Fruit fly (Drosophila melanogaster) whole organism, embryonic: ENCODE measurements around the gene CG32023.

ENCODE experiments used
- Blimp-1 ChIP-seq: fragments of 200-800 bp; sonication (Bioruptor generic); optimal IDR thresholded peaks from 3 replicates; lab custom pipeline; 2018; ENCODE audit warnings: missing biosample characterization, missing genetic modification characterization, mild to moderate bottlenecking, moderate library complexity, missing genetic modification reagents
- BtbVII ChIP-seq: fragments of 200-800 bp; sonication (Bioruptor generic); optimal IDR thresholded peaks from 3 replicates; lab custom pipeline; 2017; ENCODE audit warnings: missing biosample characterization, mild to moderate bottlenecking, missing genetic modification characterization
- CG10462 ChIP-seq: fragments of 200-800 bp; sonication (Bioruptor generic); optimal IDR thresholded peaks from 2 replicates; lab custom pipeline; 2016; ENCODE audit warnings: missing biosample characterization, missing genetic modification characterization
- CG13296 ChIP-seq: fragments of 200-800 bp; sonication (Bioruptor generic); optimal IDR thresholded peaks from 3 replicates; lab custom pipeline; 2018; ENCODE audit warnings: missing biosample characterization, mild to moderate bottlenecking, missing genetic modification characterization
- CG14014 ChIP-seq: fragments of 200-800 bp; sonication (Bioruptor generic); IDR thresholded peaks from 2 replicates; pipeline ENCODE4 v1.3.6; 2022; ENCODE audit warnings: missing biosample characterization, missing genetic modification characterization
- CG15073 ChIP-seq: fragments of 200-800 bp; sonication (Bioruptor generic); optimal IDR thresholded peaks from 2 replicates; lab custom pipeline; 2016; ENCODE audit warnings: missing biosample characterization, missing genetic modification characterization
- CG15601 ChIP-seq: fragments of 200-800 bp; sonication (Bioruptor generic); optimal IDR thresholded peaks from 3 replicates; lab custom pipeline; 2019; ENCODE audit warnings: missing biosample characterization, mild to moderate bottlenecking, missing genetic modification characterization, moderate library complexity
- CG17829 ChIP-seq: fragments of 200-800 bp; optimal IDR thresholded peaks from 2 replicates; lab custom pipeline; 2019; ENCODE audit warnings: missing biosample characterization, mild to moderate bottlenecking, missing genetic modification characterization, moderate library complexity
- CG1792 ChIP-seq: fragments of 200-800 bp; sonication (Bioruptor generic); optimal IDR thresholded peaks from 2 replicates; lab custom pipeline; 2016; ENCODE audit warnings: missing biosample characterization, missing genetic modification characterization
- CG18599 ChIP-seq: fragments of 200-800 bp; sonication (Bioruptor generic); optimal IDR thresholded peaks from 3 replicates; lab custom pipeline; 2017; ENCODE audit warnings: missing biosample characterization, missing genetic modification characterization, mild to moderate bottlenecking, moderate library complexity, missing genetic modification reagents
- CG2120 ChIP-seq: fragments of 200-800 bp; sonication (Bioruptor generic); optimal IDR thresholded peaks from 3 replicates; lab custom pipeline; 2016; ENCODE audit warnings: missing biosample characterization, missing genetic modification characterization
- CG31441 ChIP-seq: fragments of 200-800 bp; sonication (Bioruptor generic); IDR thresholded peaks from 2 replicates; pipeline ENCODE4 v1.3.6; 2022; ENCODE audit warnings: missing biosample characterization, missing genetic modification characterization
- CG33213 ChIP-seq: fragments of 200-800 bp; sonication (Bioruptor generic); optimal IDR thresholded peaks from 3 replicates; lab custom pipeline; 2016; ENCODE audit warnings: missing biosample characterization, missing genetic modification characterization
- CG34422 ChIP-seq: fragments of 200-800 bp; sonication (Bioruptor generic); IDR thresholded peaks from 3 replicates; pipeline ENCODE4 v1.3.6; 2022; ENCODE audit warnings: missing biosample characterization, missing genetic modification characterization
- CG8290 ChIP-seq, 3 experiments: fragments of 200-800 bp; sonication (Bioruptor generic); optimal IDR thresholded peaks; 2 replicates each; lab custom pipeline; 2016 to 2019; ENCODE audit warnings: missing biosample characterization in 3 of 3, missing genetic modification characterization in 3 of 3, mild to moderate bottlenecking in 2 of 3, moderate library complexity in 1 of 3
- CG9797 ChIP-seq: fragments of 200-800 bp; sonication (Bioruptor generic); optimal IDR thresholded peaks from 3 replicates; lab custom pipeline; 2018; ENCODE audit warnings: missing biosample characterization, mild to moderate bottlenecking, missing genetic modification characterization
- CG9932 ChIP-seq: fragments of 200-800 bp; sonication (Bioruptor generic); IDR thresholded peaks from 2 replicates; pipeline ENCODE4 v1.3.6; 2022; ENCODE audit warnings: missing biosample characterization, missing genetic modification characterization
- Dad ChIP-seq: fragments of 200-800 bp; sonication (Bioruptor generic); optimal IDR thresholded peaks from 3 replicates; lab custom pipeline; 2016; ENCODE audit warnings: missing biosample characterization, missing genetic modification characterization
- Hmr ChIP-seq: fragments of 200-800 bp; sonication (Bioruptor generic); optimal IDR thresholded peaks from 3 replicates; lab custom pipeline; 2017; ENCODE audit warnings: mild to moderate bottlenecking, missing biosample characterization, missing genetic modification reagents, missing genetic modification characterization
- Hr39 ChIP-seq: fragments of >200 bp; optimal IDR thresholded peaks from 2 replicates; lab custom pipeline; 2017
- Hsf ChIP-seq: fragments of 200-800 bp; sonication (Bioruptor generic); optimal IDR thresholded peaks from 3 replicates; lab custom pipeline; 2016; ENCODE audit warnings: missing biosample characterization, missing genetic modification characterization
- Med ChIP-seq: fragments of 200-800 bp; sonication (Bioruptor generic); peaks from one replicate; lab custom pipeline; 2016; ENCODE audit warnings: missing biosample characterization, missing genetic modification characterization, mild to moderate bottlenecking, inconsistent platforms, moderate library complexity
- Opbp ChIP-seq: fragments of 200-800 bp; sonication (Bioruptor generic); IDR thresholded peaks from 3 replicates; pipeline ENCODE4 v1.3.6; 2022; ENCODE audit warnings: missing biosample characterization, missing genetic modification characterization; ENCODE audit not compliant: partially characterized antibody
- Pdp1 ChIP-seq, 2 experiments: fragments of 200-800 bp; sonication (Bioruptor generic); optimal IDR thresholded peaks; 3 replicates each; lab custom pipeline; 2016; ENCODE audit warnings: missing biosample characterization in 2 of 2, missing genetic modification characterization in 2 of 2, mild to moderate bottlenecking in 1 of 2, moderate library complexity in 1 of 2
- TFAM ChIP-seq: fragments of 200-800 bp; sonication (Bioruptor generic); optimal IDR thresholded peaks from 2 replicates; lab custom pipeline; 2017; ENCODE audit warnings: missing biosample characterization, missing genetic modification characterization, inconsistent platforms
- Tbp ChIP-seq: fragments of >200 bp; optimal IDR thresholded peaks from 2 replicates; lab custom pipeline; 2018; ENCODE audit warnings: missing biosample characterization, missing genetic modification characterization
- Vsx1 ChIP-seq: fragments of 200-800 bp; sonication (Bioruptor generic); optimal IDR thresholded peaks from 2 replicates; lab custom pipeline; 2017; ENCODE audit warnings: missing biosample characterization, mild to moderate bottlenecking, missing genetic modification characterization, missing genetic modification reagents
- al ChIP-seq: fragments of 200-800 bp; sonication (Bioruptor generic); IDR thresholded peaks from 2 replicates; pipeline ENCODE4 v1.3.6; 2022; ENCODE audit warnings: missing biosample characterization, missing genetic modification characterization
- az2 ChIP-seq: fragments of 200-800 bp; sonication (Bioruptor generic); optimal IDR thresholded peaks from 3 replicates; lab custom pipeline; 2016; ENCODE audit warnings: missing biosample characterization, missing genetic modification characterization
- bigmax ChIP-seq: fragments of 200-800 bp; sonication (Bioruptor generic); optimal IDR thresholded peaks from 2 replicates; lab custom pipeline; 2018; ENCODE audit warnings: missing biosample characterization, mild to moderate bottlenecking, missing genetic modification characterization
- cad ChIP-seq: fragments of >200 bp; optimal IDR thresholded peaks from 2 replicates; lab custom pipeline; 2017; ENCODE audit warnings: missing biosample characterization, missing genetic modification characterization
- chn ChIP-seq: fragments of 200-800 bp; sonication (Bioruptor generic); optimal IDR thresholded peaks from 2 replicates; lab custom pipeline; 2016; ENCODE audit warnings: missing biosample characterization, missing genetic modification characterization
- cwo ChIP-seq: fragments of 200-800 bp; sonication (Bioruptor generic); optimal IDR thresholded peaks from 3 replicates; lab custom pipeline; 2017; ENCODE audit warnings: missing biosample characterization, missing genetic modification characterization, mild to moderate bottlenecking, moderate library complexity, missing genetic modification reagents
- da ChIP-seq: fragments of 200-800 bp; sonication (Bioruptor generic); optimal IDR thresholded peaks from 2 replicates; lab custom pipeline; 2016; ENCODE audit warnings: missing biosample characterization, missing genetic modification characterization
- disco-r ChIP-seq: fragments of 200-800 bp; sonication (Bioruptor generic); optimal IDR thresholded peaks from 2 replicates; lab custom pipeline; 2016; ENCODE audit warnings: missing biosample characterization, missing genetic modification characterization
- exex ChIP-seq: fragments of 200-800 bp; sonication (Bioruptor generic); optimal IDR thresholded peaks from 4 replicates; lab custom pipeline; 2018; ENCODE audit warnings: missing biosample characterization, mild to moderate bottlenecking, missing genetic modification characterization, moderate library complexity
- fd102C ChIP-seq: fragments of 200-800 bp; sonication (Bioruptor generic); optimal IDR thresholded peaks from 2 replicates; lab custom pipeline; 2018; ENCODE audit warnings: missing biosample characterization, mild to moderate bottlenecking, missing genetic modification characterization, moderate library complexity
- h ChIP-seq: fragments of >200 bp; optimal IDR thresholded peaks from 2 replicates; lab custom pipeline; 2017
- hth ChIP-seq: fragments of >200 bp; optimal IDR thresholded peaks from 2 replicates; lab custom pipeline; 2017; ENCODE audit warnings: inconsistent platforms
- ken ChIP-seq: fragments of 200-800 bp; sonication (Bioruptor generic); IDR thresholded peaks from 3 replicates; pipeline ENCODE4 v1.3.6; 2022; ENCODE audit warnings: missing biosample characterization, missing genetic modification characterization
- otp ChIP-seq: fragments of 200-800 bp; sonication (Bioruptor generic); IDR thresholded peaks from 3 replicates; pipeline ENCODE4, ENCODE4 v1.3.6; 2022; ENCODE audit warnings: missing biosample characterization, missing genetic modification characterization
- pb ChIP-seq: fragments of 200-800 bp; sonication (Bioruptor generic); optimal IDR thresholded peaks from 3 replicates; lab custom pipeline; 2016; ENCODE audit warnings: missing biosample characterization, missing genetic modification characterization
- phol ChIP-seq: fragments of 200-800 bp; sonication (Bioruptor generic); optimal IDR thresholded peaks from 3 replicates; lab custom pipeline; 2018; ENCODE audit warnings: missing biosample characterization, mild to moderate bottlenecking, missing genetic modification characterization, moderate library complexity
- sim ChIP-seq: fragments of 200-800 bp; sonication (Bioruptor generic); IDR thresholded peaks from 2 replicates; pipeline ENCODE4 v1.3.6; 2022; ENCODE audit warnings: missing biosample characterization, missing genetic modification characterization
- so ChIP-seq: fragments of 200-800 bp; sonication (Bioruptor generic); IDR thresholded peaks from 3 replicates; pipeline ENCODE4 v1.3.6; 2022; ENCODE audit warnings: missing biosample characterization, missing genetic modification characterization
- stc ChIP-seq: fragments of 200-800 bp; sonication (Bioruptor generic); IDR thresholded peaks from 2 replicates; pipeline ENCODE4 v1.3.6; 2022; ENCODE audit warnings: missing biosample characterization, missing genetic modification characterization
- toy ChIP-seq: fragments of 200-800 bp; sonication (Bioruptor generic); IDR thresholded peaks from 2 replicates; pipeline ENCODE4 v1.3.6; 2022; ENCODE audit warnings: missing biosample characterization, missing genetic modification characterization
- trem ChIP-seq: fragments of 200-800 bp; optimal IDR thresholded peaks from 3 replicates; lab custom pipeline; 2019; ENCODE audit warnings: missing biosample characterization, mild to moderate bottlenecking, missing genetic modification characterization, moderate library complexity
- tx ChIP-seq: fragments of 200-800 bp; sonication (Bioruptor generic); optimal IDR thresholded peaks from 2 replicates; lab custom pipeline; 2016; ENCODE audit warnings: missing biosample characterization, missing genetic modification characterization
- wdn ChIP-seq: fragments of 200-800 bp; sonication (Bioruptor generic); IDR thresholded peaks from 2 replicates; pipeline ENCODE4 v1.3.6; 2022; ENCODE audit warnings: missing biosample characterization, missing genetic modification characterization
- zen2 ChIP-seq: fragments of 200-800 bp; sonication (Bioruptor generic); IDR thresholded peaks from 3 replicates; pipeline ENCODE4 v1.3.6; 2022; ENCODE audit warnings: missing biosample characterization, missing genetic modification characterization; ENCODE audit not compliant: partially characterized antibody

CG32023 gene

dm6 chr3L:8823730-8824374, 19.9 kb upstream of the CG32023 start (continued):
- peak; percentile 56 for TF ChIP-seq phol (tag; lab: Kevin White, UChicago)
- TF ChIP-seq CG31441 (GFP tag; lab: Robert Waterston, UW), result peak; percentile 42
- no peak for TF ChIP-seq Hmr (GFP tag; lab: Kevin White, UChicago)
- no peak for TF ChIP-seq Dad
- no peak for TF ChIP-seq zen2 (GFP tag; lab: Robert Waterston, UW)
- no peak for TF ChIP-seq CG15073 (GFP tag; lab: Kevin White, UChicago)
- TF ChIP-seq Hr39 (lab: Kevin White, UChicago), result no peak
- no peak for TF ChIP-seq stc (GFP tag; lab: Robert Waterston, UW)
- TF ChIP-seq cad (GFP tag; lab: Kevin White, UChicago), result no peak
- no peak for TF ChIP-seq cwo (GFP tag; lab: Kevin White, UChicago)
- TF ChIP-seq bigmax (GFP tag; lab: Kevin White, UChicago), result no peak
- TF ChIP-seq hth (lab: Kevin White, UChicago), result no peak
- TF ChIP-seq toy (GFP tag; lab: Robert Waterston, UW), result no peak
- peak; percentile 55 for TF ChIP-seq CG18599 (GFP tag; lab: Kevin White, UChicago)
- no peak for TF ChIP-seq h (lab: Kevin White, UChicago)
- no peak for TF ChIP-seq al (GFP tag; lab: Robert Waterston, UW)
- TF ChIP-seq da (GFP tag; lab: Kevin White, UChicago), result no peak
- peak; percentile 41 for TF ChIP-seq Hsf (GFP tag; lab: Kevin White, UChicago)
- TF ChIP-seq CG13296, result no peak
- peak; percentile 23; the same call in 1 of the 3 replicates for TF ChIP-seq so (GFP tag; lab: Robert Waterston, UW)
- TF ChIP-seq CG34422, result peak; percentile 66; the same call in 1 of the 3 replicates
- no peak for TF ChIP-seq Tbp (GFP tag; lab: Kevin White, UChicago)
- peak; percentile 16 for TF ChIP-seq trem (tag; lab: Kevin White, UChicago)
- 0 out of 2 replicates have a peak, but pooled peaks have one; percentile 12 for TF ChIP-seq CG9932 (GFP tag; lab: Robert Waterston, UW)
- TF ChIP-seq CG9797 (GFP tag; lab: Kevin White, UChicago), result no peak
- TF ChIP-seq disco-r (GFP tag; lab: Kevin White, UChicago), result no peak
- peak; percentile 30 for TF ChIP-seq CG1792 (GFP tag; lab: Kevin White, UChicago)
- peak; percentile 32 for TF ChIP-seq az2
- TF ChIP-seq CG17829 (tag; lab: Kevin White, UChicago), result peak; percentile 48
- TF ChIP-seq tx, result no peak
- peak in 1 of 2 experiments; percentile 37 for TF ChIP-seq Pdp1 (GFP tag; optimal IDR thresholded peaks at IDR 0.05; lab: Kevin White, UChicago)
- TF ChIP-seq CG33213 (GFP tag; lab: Kevin White, UChicago), result no peak
- TF ChIP-seq TFAM (GFP tag; lab: Kevin White, UChicago), result no peak
- TF ChIP-seq otp (GFP tag; lab: Robert Waterston, UW), result peak; percentile 49; the same call in 1 of the 3 replicates
- peak; percentile 67; the same call in 2 of the 3 replicates for TF ChIP-seq ken (GFP tag; lab: Robert Waterston, UW)
- TF ChIP-seq wdn (GFP tag; lab: Robert Waterston, UW), result no peak
- no peak for TF ChIP-seq pb (GFP tag; lab: Kevin White, UChicago)
- no peak for TF ChIP-seq Med
- peak; percentile 51 for TF ChIP-seq chn (GFP tag; lab: Kevin White, UChicago)
- TF ChIP-seq Vsx1, result no peak
- TF ChIP-seq fd102C (GFP tag; lab: Kevin White, UChicago), result no peak
- TF ChIP-seq sim (GFP tag; lab: Robert Waterston, UW), result peak; percentile 47; the same call in 1 of the 2 replicates
- no peak for TF ChIP-seq BtbVII (GFP tag; lab: Kevin White, UChicago)
- TF ChIP-seq CG14014, result 0 out of 2 replicates have a peak, but pooled peaks have one; percentile 22
- TF ChIP-seq Blimp-1 (GFP tag; lab: Kevin White, UChicago), result peak; percentile 60
- TF ChIP-seq CG10462 (GFP tag; lab: Kevin White, UChicago), result no peak
- no peak for TF ChIP-seq exex (tag; lab: Kevin White, UChicago)
- TF ChIP-seq CG8290 (GFP tag; optimal IDR thresholded peaks at IDR 0.05; lab: Kevin White, UChicago), result no peak
- TF ChIP-seq CG8290 (tag; optimal IDR thresholded peaks at IDR 0.05; lab: Kevin White, UChicago), result peak in 1 of 2 experiments; percentile 46
- TF ChIP-seq CG2120, result peak; percentile 35
- TF ChIP-seq Opbp (GFP tag; lab: Robert Waterston, UW), result no peak
- TF ChIP-seq CG15601 (tag; lab: Kevin White, UChicago), result peak; percentile 37
